Worm (Caenorhabditis elegans): ENCODE measurements around the gene R74.2.
A peak's percentile ranks its signal among the peaks of the same experiment; 100 is the strongest.

The R74.2 gene

ce11 chrIII:4196301-4196987, 8.5 kb downstream of the R74.2 start (continued):
- TF ChIP-seq jun-1 (tag; optimal IDR thresholded peaks at IDR 0.05) (no peak), attf-4 (tag; optimal IDR thresholded peaks at IDR 0.05) (no peak), ceh-20 (GFP tag; IDR thresholded peaks at IDR 0.05) (no peak), mdt-29 (GFP tag; IDR thresholded peaks at IDR 0.05) (no peak), lin-39 (tag; optimal IDR thresholded peaks at IDR 0.05) (no peak), nhr-28 (tag; optimal IDR thresholded peaks at IDR 0.05) (no peak), mdl-1 (tag; optimal IDR thresholded peaks at IDR 0.05) (peak; percentile 80 to 91), aly-2 (tag; optimal IDR thresholded peaks at IDR 0.05) (no peak), ZK337.2 (GFP tag; IDR thresholded peaks at IDR 0.05) (no peak), Y48G9A.11 (GFP tag; IDR thresholded peaks at IDR 0.05) (peak; percentile 52; the same call in 1 of the 2 replicates), lsy-2 (tag; optimal IDR thresholded peaks at IDR 0.05) (peak; percentile 49 to 82), dve-1 (tag; optimal IDR thresholded peaks at IDR 0.05; ENCODE audit: insufficient read depth) (no peak), nhr-41 (GFP tag; IDR thresholded peaks at IDR 0.05) (no peak), zfp-3 (GFP tag; conservative IDR thresholded peaks at IDR 0.05) (no peak), ces-1 (GFP tag; optimal IDR thresholded peaks at IDR 0.05) (no peak), T20F7.1 (GFP tag; optimal IDR thresholded peaks at IDR 0.05) (no peak), unc-130 (GFP tag; optimal IDR thresholded peaks at IDR 0.05) (peak; percentile 45), dmd-9 (GFP tag; IDR thresholded peaks at IDR 0.05) (no peak), madf-5 (GFP tag; IDR thresholded peaks at IDR 0.05) (no peak), nhr-237 (tag; optimal IDR thresholded peaks at IDR 0.05) (no peak), nhr-11 (tag; optimal IDR thresholded peaks at IDR 0.05) (no peak), zip-2 (tag; optimal IDR thresholded peaks at IDR 0.05) (no peak), rbr-2 (tag; optimal IDR thresholded peaks at IDR 0.05) (peak; percentile 45), lin-29 (GFP tag; IDR thresholded peaks at IDR 0.05) (no peak), lin-15B (tag; optimal IDR thresholded peaks at IDR 0.05) (no peak), dmd-6 (GFP tag; IDR thresholded peaks at IDR 0.05) (0 out of 2 replicates have a peak, but pooled peaks have one; percentile 9), nhr-76 (tag; optimal IDR thresholded peaks at IDR 0.05) (no peak), hmg-1.1 (GFP tag; IDR thresholded peaks at IDR 0.05) (peak; percentile 68), zip-11 (GFP tag; IDR thresholded peaks at IDR 0.05) (no peak), F26F4.8 (GFP tag; conservative IDR thresholded peaks at IDR 0.05) (no peak), ama-1 (optimal IDR thresholded peaks at IDR 0.05) (no peak), nhr-10 (tag; optimal IDR thresholded peaks at IDR 0.05) (no peak), Y5F2A.4 (GFP tag; optimal IDR thresholded peaks at IDR 0.05) (no peak), hlh-11 (tag; optimal IDR thresholded peaks at IDR 0.05) (peak; percentile 25), php-3 (GFP tag; IDR thresholded peaks at IDR 0.05) (no peak), T26A8.4 (GFP tag; IDR thresholded peaks at IDR 0.05) (no peak), fkh-10 (GFP tag; optimal IDR thresholded peaks at IDR 0.05) (peak; percentile 12), nhr-25 (tag; optimal IDR thresholded peaks at IDR 0.05; ENCODE audit: borderline replicate concordance, insufficient read depth) (no peak), zfp-2 (tag; optimal IDR thresholded peaks at IDR 0.05) (no peak), ceh-44 (GFP tag; IDR thresholded peaks at IDR 0.05) (no peak), set-16 (GFP tag; IDR thresholded peaks at IDR 0.05) (no peak), lin-13 (GFP tag; optimal IDR thresholded peaks at IDR 0.05) (no peak), lin-1 (GFP tag; IDR thresholded peaks at IDR 0.05) (no peak), lin-38 (GFP tag; IDR thresholded peaks at IDR 0.05) (peak; percentile 30; the same call in 1 of the 2 replicates), gei-8 (GFP tag; optimal IDR thresholded peaks at IDR 0.05) (no peak), daf-12 (tag; optimal IDR thresholded peaks at IDR 0.05) (no peak), F10B5.3 (tag; optimal IDR thresholded peaks at IDR 0.05) (no peak), snpc-4 (tag; optimal IDR thresholded peaks at IDR 0.05) (no peak), saeg-2 (GFP tag; IDR thresholded peaks at IDR 0.05) (no peak), mep-1 (tag; optimal IDR thresholded peaks at IDR 0.05) (peak; percentile 65), arid-1 (GFP tag; conservative IDR thresholded peaks at IDR 0.05) (no peak)
